Worm (Caenorhabditis elegans) whole organism, early embryonic: ENCODE data around the gene ift-74.

Experiments used
- ama-1 ChIP-seq: fragments of 150-350 bp; optimal IDR thresholded peaks from 2 replicates; lab custom pipeline; 2014
- ets-7 ChIP-seq: sonication (generic microtip); optimal IDR thresholded peaks from 2 replicates; lab custom pipeline; 2016; ENCODE audit warnings: missing genotype, missing genetic modification characterization, missing compliant biosample characterization
- hmbx-1 ChIP-seq: sonication (generic microtip); optimal IDR thresholded peaks from 2 replicates; lab custom pipeline; 2016; ENCODE audit warnings: mild to moderate bottlenecking, missing genetic modification characterization, missing compliant biosample characterization
- pes-1 ChIP-seq: fragments of 200-800 bp; sonication (Bioruptor generic); IDR thresholded peaks from 2 replicates; pipeline ENCODE4 v1.3.6; 2022; ENCODE audit warnings: missing genetic modification reagents, missing genetic modification characterization, missing compliant biosample characterization
- tra-4 ChIP-seq: sonication (generic microtip); optimal IDR thresholded peaks from 2 replicates; lab custom pipeline; 2017; ENCODE audit warnings: missing genetic modification characterization, missing compliant biosample characterization

DNA sequence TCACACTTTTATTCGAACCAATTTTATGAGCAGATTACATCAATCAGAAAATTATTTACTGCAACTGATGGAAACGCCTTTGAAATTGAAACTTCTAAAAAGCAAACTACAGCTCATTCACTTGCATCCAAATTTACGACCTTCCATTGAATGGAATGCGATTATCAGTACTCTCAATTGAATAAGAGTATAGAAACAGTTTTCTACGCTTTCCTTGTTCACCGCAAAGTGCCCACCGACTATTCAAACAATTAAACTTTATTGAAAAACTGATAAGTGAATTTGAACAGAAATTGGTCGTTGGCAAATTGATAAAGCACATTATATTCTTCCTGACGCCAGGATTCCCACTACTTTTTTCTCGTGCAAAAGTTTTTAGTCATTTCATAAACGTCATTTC is 13.9 kb upstream of the ift-74 start:
- TF ChIP-seq tra-4 (tag; lab: Kevin White, UChicago) (no peak), ama-1 (lab: Kevin White, UChicago) (no peak), hmbx-1 (tag; lab: Kevin White, UChicago) (no peak), pes-1 (no peak), ets-7 (tag; lab: Kevin White, UChicago) (no peak)
